Worm (Caenorhabditis elegans) whole organism, L2 larva: Measurements from ENCODE around the gene F53A9.9.

Experiments
- F13H6.1 ChIP-seq: sonication (generic microtip); optimal IDR thresholded peaks from 2 replicates; lab custom pipeline; 2016; ENCODE audit warnings: missing genetic modification characterization, missing compliant biosample characterization
- R02D3.7 ChIP-seq: fragments of 150-350 bp; optimal IDR thresholded peaks from 2 replicates; lab custom pipeline; 2014; ENCODE audit warnings: missing biosample characterization, missing genetic modification characterization
- Y55F3AM.14 ChIP-seq: fragments of 200-800 bp; sonication (Bioruptor generic); optimal IDR thresholded peaks from 2 replicates; lab custom pipeline; 2018; ENCODE audit warnings: mild to moderate bottlenecking, missing genetic modification characterization, missing compliant biosample characterization
- ama-1 ChIP-seq: fragments of 150-350 bp; optimal IDR thresholded peaks from 2 replicates; lab custom pipeline; 2018; ENCODE audit warnings: inconsistent platforms
- blmp-1 ChIP-seq: sonication (generic microtip); optimal IDR thresholded peaks from 2 replicates; lab custom pipeline; 2017; ENCODE audit warnings: missing genetic modification characterization, mild to moderate bottlenecking, missing compliant biosample characterization, antibody characterized with exemption, moderate library complexity; ENCODE audit not compliant: insufficient read depth
- ceh-16 ChIP-seq: fragments of 150-350 bp; optimal IDR thresholded peaks from 2 replicates; lab custom pipeline; 2014; ENCODE audit warnings: missing biosample characterization, missing genetic modification characterization
- ceh-82 ChIP-seq: fragments of 150-350 bp; optimal IDR thresholded peaks from 2 replicates; lab custom pipeline; 2014; ENCODE audit warnings: missing biosample characterization, missing genetic modification characterization
- crh-2 ChIP-seq: sonication (generic microtip); optimal IDR thresholded peaks from 2 replicates; lab custom pipeline; 2017; ENCODE audit warnings: missing biosample characterization, missing genetic modification characterization
- elt-3 ChIP-seq: sonication (generic microtip); optimal IDR thresholded peaks from 2 replicates; lab custom pipeline; 2017; ENCODE audit warnings: missing biosample characterization, missing genetic modification characterization
- fos-1 ChIP-seq: fragments of 150-350 bp; optimal IDR thresholded peaks from 2 replicates; lab custom pipeline; 2014; ENCODE audit warnings: missing biosample characterization, missing genetic modification characterization
- gmeb-1 ChIP-seq: fragments of 150-350 bp; optimal IDR thresholded peaks from 2 replicates; lab custom pipeline; 2014; ENCODE audit warnings: missing biosample characterization, missing genetic modification characterization
- lin-11 ChIP-seq: fragments of 150-350 bp; sonication (generic microtip); optimal IDR thresholded peaks from 2 replicates; lab custom pipeline; 2014; ENCODE audit warnings: missing biosample characterization, missing genetic modification characterization, inconsistent platforms, mixed read lengths
- lin-13 ChIP-seq: fragments of 150-350 bp; optimal IDR thresholded peaks from 2 replicates; lab custom pipeline; 2014; ENCODE audit warnings: missing biosample characterization, missing genetic modification reagents, missing genetic modification characterization
- lin-39 ChIP-seq: fragments of 150-350 bp; optimal IDR thresholded peaks from 2 replicates; lab custom pipeline; 2014; ENCODE audit warnings: missing biosample characterization, missing genetic modification reagents, missing genetic modification characterization
- lsy-2 ChIP-seq, 2 experiments: fragments of 150-350 bp in 1 of 2; sonication (generic microtip) in 1 of 2; optimal IDR thresholded peaks; 2 replicates each; lab custom pipeline; 2014 to 2017; ENCODE audit warnings: missing biosample characterization in 2 of 2, missing genetic modification characterization in 2 of 2
- mab-5 ChIP-seq: fragments of 150-350 bp; optimal IDR thresholded peaks from 2 replicates; lab custom pipeline; 2014; ENCODE audit warnings: missing biosample characterization, missing genetic modification characterization
- mdl-1 ChIP-seq, 2 experiments: fragments of 150-350 bp in 1 of 2; sonication (generic microtip) in 1 of 2; optimal IDR thresholded peaks; 2 replicates each; lab custom pipeline; 2017; ENCODE audit warnings: missing biosample characterization in 2 of 2, missing genetic modification characterization in 2 of 2
- nhr-10 ChIP-seq: sonication (generic microtip); optimal IDR thresholded peaks from 2 replicates; lab custom pipeline; 2017; ENCODE audit warnings: missing biosample characterization, missing genetic modification characterization
- nhr-129 ChIP-seq: fragments of 150-350 bp; optimal IDR thresholded peaks from 2 replicates; lab custom pipeline; 2014; ENCODE audit warnings: missing biosample characterization, missing genetic modification characterization
- nhr-21 ChIP-seq: fragments of 150-350 bp; optimal IDR thresholded peaks from 2 replicates; lab custom pipeline; 2014; ENCODE audit warnings: missing biosample characterization, missing genetic modification characterization
- nhr-25 ChIP-seq: fragments of 150-350 bp; sonication (generic microtip); optimal IDR thresholded peaks from 3 replicates; lab custom pipeline; 2014; ENCODE audit warnings: missing biosample characterization, missing genetic modification characterization
- peb-1 ChIP-seq: fragments of 150-350 bp; optimal IDR thresholded peaks from 2 replicates; lab custom pipeline; 2014; ENCODE audit warnings: missing biosample characterization, missing genetic modification characterization
- sem-4 ChIP-seq: fragments of 150-350 bp; optimal IDR thresholded peaks from 2 replicates; lab custom pipeline; 2014; ENCODE audit warnings: missing biosample characterization, missing genetic modification reagents, missing genetic modification characterization
- skn-1 ChIP-seq: sonication (generic microtip); optimal IDR thresholded peaks from 2 replicates; lab custom pipeline; 2017; ENCODE audit warnings: missing biosample characterization, missing genetic modification characterization
- sma-9 ChIP-seq, 2 experiments: fragments of 150-350 bp in 1 of 2; sonication (generic microtip) in 1 of 2; optimal IDR thresholded peaks; 2 replicates each; lab custom pipeline; 2014 to 2016; ENCODE audit warnings: missing genetic modification characterization in 2 of 2, mild to moderate bottlenecking in 1 of 2, missing biosample characterization in 1 of 2, missing compliant biosample characterization in 1 of 2, missing genetic modification reagents in 1 of 2, moderate library complexity in 1 of 2
- zag-1 ChIP-seq: fragments of 150-350 bp; optimal IDR thresholded peaks from 2 replicates; lab custom pipeline; 2014; ENCODE audit warnings: missing biosample characterization, missing genetic modification characterization

F53A9.9 gene

DNA sequence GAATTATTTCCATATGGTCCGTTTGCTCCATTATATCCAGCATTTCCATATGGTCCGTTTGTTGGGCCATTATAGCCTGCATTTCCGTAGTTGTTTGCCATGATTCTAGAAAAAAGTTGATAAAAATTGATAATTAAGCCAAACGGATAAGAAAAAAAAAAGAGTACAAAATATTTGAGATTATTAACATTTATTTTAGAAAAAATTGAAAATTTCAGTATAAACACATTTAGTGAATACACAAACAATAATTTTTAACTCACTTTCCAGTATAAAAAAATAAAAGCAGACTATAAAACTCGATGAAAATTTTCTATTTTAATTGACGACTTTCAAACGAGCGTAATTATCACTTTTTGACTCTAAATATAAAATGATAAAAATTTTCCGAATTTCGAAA, at the start of gene F53A9.9:
Gene F53A9.9, minus strand, starts transcription at position 101 of the 400 bp plus-strand sequence.
- TF ChIP-seq lin-13 (no peak), lin-39 (tag; lab: Kevin White, UChicago) (no peak), crh-2 (tag; lab: Kevin White, UChicago) (no peak), R02D3.7 (tag; lab: Kevin White, UChicago) (no peak)

DNA sequence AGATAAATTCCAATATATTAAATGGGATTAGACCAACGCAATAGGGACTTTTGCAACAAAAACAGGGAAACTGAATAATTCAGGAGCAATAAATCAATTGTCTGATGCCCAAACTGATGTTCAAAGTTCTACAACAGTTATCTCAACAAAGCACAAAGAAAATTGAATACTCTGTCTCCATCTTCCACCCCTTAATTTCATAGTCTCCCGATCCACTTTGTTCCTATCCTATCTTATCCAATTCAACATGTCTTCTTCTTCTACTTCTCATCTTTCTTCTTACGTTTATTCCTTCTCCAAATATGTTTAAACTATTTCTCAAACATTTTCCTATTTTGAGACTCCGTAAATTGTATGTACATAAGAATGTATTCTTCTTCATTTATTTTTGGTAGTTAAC, 49.8 kb upstream of the F53A9.9 start:
- TF ChIP-seq lin-39 (tag; lab: Kevin White, UChicago): no peak
- no peak for TF ChIP-seq elt-3
- TF ChIP-seq ama-1 (lab: Kevin White, UChicago): no peak

DNA sequence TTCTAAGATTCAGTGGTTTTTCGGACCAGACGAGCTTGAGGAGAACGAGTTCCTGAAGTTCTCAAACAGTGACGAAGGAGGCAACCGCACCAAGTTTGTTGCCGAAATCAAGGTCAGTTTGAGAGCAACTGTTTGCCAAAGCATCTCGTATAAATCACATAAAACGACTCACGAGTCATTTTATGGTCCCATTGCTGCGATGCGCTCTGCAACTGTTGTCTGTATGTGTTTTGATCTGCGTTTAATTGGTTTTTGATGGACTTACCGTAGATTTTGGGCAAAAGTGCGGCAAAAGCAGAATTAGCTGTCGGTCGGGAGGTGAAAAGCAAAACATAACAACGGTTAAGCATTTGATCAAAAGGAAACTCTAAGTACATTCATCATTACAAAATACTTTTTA, 43.5 kb upstream of the F53A9.9 start:
- TF ChIP-seq lin-11: no peak
- peak; percentile 42 for TF ChIP-seq mab-5 (tag; lab: Kevin White, UChicago)
- TF ChIP-seq lsy-2 (tag; optimal IDR thresholded peaks at IDR 0.05; lab: Kevin White, UChicago): peak in 1 of 2 experiments; percentile 13
- peak; percentile 13 for TF ChIP-seq sma-9 (GFP tag; optimal IDR thresholded peaks at IDR 0.05; lab: Kevin White, UChicago)
- TF ChIP-seq sma-9 (tag; optimal IDR thresholded peaks at IDR 0.05; lab: Kevin White, UChicago): no peak
- no peak for TF ChIP-seq nhr-25 (tag; lab: Kevin White, UChicago)
- TF ChIP-seq nhr-129 (tag; lab: Kevin White, UChicago): peak; percentile 28
- TF ChIP-seq ceh-16 (tag; lab: Kevin White, UChicago): no peak
- no peak for TF ChIP-seq skn-1 (tag; lab: Kevin White, UChicago)
- TF ChIP-seq elt-3: no peak

DNA sequence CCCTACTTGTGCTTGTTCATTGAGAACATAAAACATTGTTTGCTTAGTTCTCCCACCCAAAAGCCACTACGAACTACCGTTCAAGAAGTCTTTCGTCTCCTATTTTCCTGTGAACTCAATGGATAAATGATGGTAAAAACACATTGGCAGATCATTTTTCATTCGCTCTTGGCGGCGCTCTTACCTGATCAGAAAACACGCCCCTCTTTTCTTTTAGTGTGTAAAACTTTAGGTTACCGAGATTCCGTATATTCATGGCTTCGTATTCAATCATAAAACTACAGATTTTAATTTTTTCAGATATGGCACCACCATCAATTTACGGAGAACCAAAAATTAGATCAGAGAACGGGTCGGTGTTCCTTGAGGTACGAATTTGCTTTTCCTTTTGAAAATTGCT, 43.0 kb upstream of the F53A9.9 start, which contains the start of gene zig-12:
Gene zig-12, plus strand, starts transcription at position 301 of the 400 bp plus-strand sequence.
- TF ChIP-seq ceh-82 (tag; lab: Kevin White, UChicago) (no peak), Y55F3AM.14 (GFP tag; lab: Kevin White, UChicago) (no peak), peb-1 (tag; lab: Kevin White, UChicago) (no peak)

DNA sequence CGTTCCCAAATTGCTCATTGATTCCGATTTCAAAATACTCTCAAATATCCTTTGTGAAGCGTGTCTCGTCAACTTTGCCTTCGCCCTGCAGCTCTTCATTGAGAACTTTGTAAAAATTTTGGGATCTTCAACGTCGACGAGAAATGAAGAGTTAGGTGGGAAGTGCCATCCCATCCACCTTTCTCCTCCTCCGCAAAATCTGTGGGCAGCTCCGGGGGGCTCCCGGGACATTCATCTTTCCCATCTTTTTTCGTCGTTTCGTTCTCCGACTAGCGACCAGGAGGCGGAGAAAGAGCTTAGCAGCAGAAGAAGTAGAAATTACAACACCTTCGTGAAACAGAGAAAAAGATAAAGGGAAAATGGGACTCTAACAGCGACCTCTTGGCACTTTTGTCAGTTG, 42.4 kb upstream of the F53A9.9 start:
- peak; percentile 59 for TF ChIP-seq F13H6.1 (tag; lab: Kevin White, UChicago)
- no peak for TF ChIP-seq nhr-21 (tag; lab: Kevin White, UChicago)
- TF ChIP-seq sma-9 (GFP tag; optimal IDR thresholded peaks at IDR 0.05; lab: Kevin White, UChicago): peak; percentile 39
- no peak for TF ChIP-seq sma-9 (tag; optimal IDR thresholded peaks at IDR 0.05; lab: Kevin White, UChicago)
- peak; percentile 2 for TF ChIP-seq nhr-129 (tag; lab: Kevin White, UChicago)

DNA sequence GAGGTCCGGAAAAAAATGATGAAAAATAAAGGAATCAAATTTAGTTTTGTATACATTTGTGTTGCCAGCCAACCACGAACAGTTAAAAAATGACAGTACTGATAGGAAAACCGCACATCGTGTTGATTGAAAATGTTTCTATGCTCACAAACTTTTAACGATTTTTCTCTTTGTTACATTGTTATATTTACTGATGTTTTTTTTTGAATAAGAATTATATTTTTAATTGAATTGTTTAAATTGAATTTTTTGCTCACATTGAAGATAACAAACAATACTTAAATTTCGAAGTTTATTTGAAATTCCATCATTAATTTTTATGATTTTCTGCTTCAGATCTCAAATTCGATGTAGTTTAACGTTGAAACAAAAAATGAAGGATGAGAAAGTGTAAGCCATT, 40.9 kb upstream of the F53A9.9 start, which contains the start of gene M02D8.5:
Gene M02D8.5, minus strand, starts transcription at position 101 of the 400 bp plus-strand sequence.
- TF ChIP-seq fos-1 (no peak), mdl-1 (tag; optimal IDR thresholded peaks at IDR 0.05; lab: Kevin White, UChicago) (no peak), zag-1 (tag; lab: Kevin White, UChicago) (no peak), gmeb-1 (no peak), blmp-1 (tag; lab: Kevin White, UChicago) (no peak)
- TF ChIP-seq, all 48 proteins: peak for 0

DNA sequence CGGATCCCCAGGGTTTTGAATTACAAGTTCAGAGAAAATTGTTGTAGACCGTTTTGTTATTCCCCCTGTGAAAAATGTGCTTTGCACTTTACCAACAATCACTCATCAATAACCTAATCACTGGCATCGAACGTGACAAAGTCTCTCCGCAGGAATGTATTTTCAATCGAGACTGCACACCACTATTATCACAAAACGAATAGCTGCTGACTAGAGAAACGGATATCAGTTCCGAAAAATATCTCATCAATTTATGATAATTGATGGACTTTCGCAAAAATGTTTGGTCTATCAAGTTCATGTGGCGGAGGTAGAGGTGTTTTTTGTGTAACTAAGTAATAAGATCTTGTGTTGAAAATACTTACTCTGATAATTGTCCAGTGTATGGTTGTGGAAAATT, 40.5 kb upstream of the F53A9.9 start:
- peak; percentile 57 for TF ChIP-seq mab-5 (tag; lab: Kevin White, UChicago)
- TF ChIP-seq crh-2 (tag; lab: Kevin White, UChicago): peak; percentile 11
- no peak for TF ChIP-seq sem-4 (tag; lab: Kevin White, UChicago)
- TF ChIP-seq lsy-2 (tag; optimal IDR thresholded peaks at IDR 0.05; lab: Kevin White, UChicago): peak in 1 of 2 experiments; percentile 6
- peak; percentile 20 for TF ChIP-seq F13H6.1 (tag; lab: Kevin White, UChicago)
- no peak for TF ChIP-seq nhr-21 (tag; lab: Kevin White, UChicago)
- peak; percentile 63 for TF ChIP-seq sma-9 (GFP tag; optimal IDR thresholded peaks at IDR 0.05; lab: Kevin White, UChicago)
- no peak for TF ChIP-seq sma-9 (tag; optimal IDR thresholded peaks at IDR 0.05; lab: Kevin White, UChicago)

DNA sequence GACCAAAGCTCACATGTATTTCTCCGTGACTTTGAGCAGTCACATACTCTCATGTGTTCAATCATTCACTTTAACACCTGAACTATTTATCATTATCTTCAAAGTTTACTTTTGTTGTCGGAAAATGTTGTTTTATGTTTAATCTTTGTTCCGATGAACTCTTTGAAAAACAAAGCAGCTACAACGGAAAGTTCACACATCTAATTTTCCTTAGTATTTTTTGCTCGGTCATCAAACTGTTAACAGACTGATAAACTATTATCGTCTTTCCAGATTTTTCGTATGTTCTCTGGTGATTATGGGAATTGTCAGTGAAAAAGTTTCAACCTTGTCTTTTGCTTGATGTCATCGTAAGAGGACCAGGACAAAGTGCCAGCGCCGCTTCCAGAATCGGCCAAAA, 35.4 kb upstream of the F53A9.9 start:
- TF ChIP-seq crh-2 (tag; lab: Kevin White, UChicago): peak; percentile 5
- TF ChIP-seq ama-1 (lab: Kevin White, UChicago): no peak
- peak; percentile 51 for TF ChIP-seq sma-9 (GFP tag; optimal IDR thresholded peaks at IDR 0.05; lab: Kevin White, UChicago)
- TF ChIP-seq sma-9 (tag; optimal IDR thresholded peaks at IDR 0.05; lab: Kevin White, UChicago): no peak
- TF ChIP-seq nhr-10: no peak
